Fruit fly (Drosophila melanogaster) whole organism, embryonic: ENCODE data around the gene Pfdn2.

Experiments used
- CG10267 ChIP-seq: fragments of 200-800 bp; sonication (Bioruptor generic); optimal IDR thresholded peaks from 2 replicates; lab custom pipeline; 2018; ENCODE audit warnings: missing biosample characterization, mild to moderate bottlenecking, missing genetic modification characterization, moderate library complexity
- CG14441 ChIP-seq: fragments of 200-800 bp; sonication (Bioruptor generic); IDR thresholded peaks from 2 replicates; pipeline ENCODE4 v1.3.6; 2022; ENCODE audit warnings: missing biosample characterization, missing genetic modification characterization
- CG14710 ChIP-seq: fragments of 200-800 bp; sonication (Bioruptor generic); optimal IDR thresholded peaks from 3 replicates; lab custom pipeline; 2019; ENCODE audit warnings: missing biosample characterization, mild to moderate bottlenecking, missing genetic modification characterization, moderate library complexity
- CG15514 ChIP-seq: fragments of 200-800 bp; sonication (Bioruptor generic); optimal IDR thresholded peaks from 3 replicates; lab custom pipeline; 2017; ENCODE audit warnings: missing biosample characterization, missing genetic modification characterization, mild to moderate bottlenecking, moderate library complexity, missing genetic modification reagents
- CG17186 ChIP-seq: fragments of 200-800 bp; sonication (Bioruptor generic); optimal IDR thresholded peaks from 3 replicates; lab custom pipeline; 2017; ENCODE audit warnings: missing biosample characterization, missing genetic modification reagents, missing genetic modification characterization
- CG32767 ChIP-seq: fragments of 200-800 bp; sonication (Bioruptor generic); IDR thresholded peaks from 2 replicates; pipeline ENCODE4 v1.3.6; 2022; ENCODE audit warnings: missing biosample characterization, missing genetic modification characterization
- CG34422 ChIP-seq: fragments of 200-800 bp; sonication (Bioruptor generic); IDR thresholded peaks from 3 replicates; pipeline ENCODE4 v1.3.6; 2022; ENCODE audit warnings: missing biosample characterization, missing genetic modification characterization
- CG3838 ChIP-seq: fragments of 200-800 bp; sonication (Bioruptor generic); optimal IDR thresholded peaks from 3 replicates; lab custom pipeline; 2016; ENCODE audit warnings: missing biosample characterization, missing genetic modification characterization
- CG4617 ChIP-seq: fragments of 200-800 bp; sonication (Bioruptor generic); optimal IDR thresholded peaks from 3 replicates; lab custom pipeline; 2016; ENCODE audit warnings: missing biosample characterization, missing genetic modification characterization, borderline replicate concordance
- CG5953 ChIP-seq: fragments of 200-800 bp; sonication (Bioruptor generic); IDR thresholded peaks from 2 replicates; pipeline ENCODE4 v1.3.6; 2022; ENCODE audit warnings: missing biosample characterization, missing genetic modification characterization
- CG6272 ChIP-seq: fragments of 200-800 bp; sonication (Bioruptor generic); IDR thresholded peaks from 2 replicates; pipeline ENCODE4 v1.3.6; 2022; ENCODE audit warnings: missing biosample characterization, missing genetic modification characterization
- CG6654 ChIP-seq: fragments of 200-800 bp; sonication (Bioruptor generic); optimal IDR thresholded peaks from 2 replicates; lab custom pipeline; 2017; ENCODE audit warnings: missing biosample characterization, mild to moderate bottlenecking, missing genetic modification characterization
- CG7786 ChIP-seq: fragments of 200-800 bp; sonication (Bioruptor generic); optimal IDR thresholded peaks from 2 replicates; lab custom pipeline; 2016; ENCODE audit warnings: missing biosample characterization, missing genetic modification characterization
- CG8290 ChIP-seq, 3 experiments: fragments of 200-800 bp; sonication (Bioruptor generic); optimal IDR thresholded peaks; 2 replicates each; lab custom pipeline; 2016 to 2019; ENCODE audit warnings: missing biosample characterization in 3 of 3, missing genetic modification characterization in 3 of 3, mild to moderate bottlenecking in 2 of 3, moderate library complexity in 1 of 3
- CG9797 ChIP-seq: fragments of 200-800 bp; sonication (Bioruptor generic); optimal IDR thresholded peaks from 3 replicates; lab custom pipeline; 2018; ENCODE audit warnings: missing biosample characterization, mild to moderate bottlenecking, missing genetic modification characterization
- CG9817 ChIP-seq: fragments of 200-800 bp; sonication (Bioruptor generic); optimal IDR thresholded peaks from 2 replicates; lab custom pipeline; 2018; ENCODE audit warnings: missing biosample characterization, mild to moderate bottlenecking, missing genetic modification characterization, moderate library complexity
- Dek ChIP-seq: fragments of 200-800 bp; sonication (Bioruptor generic); optimal IDR thresholded peaks from 3 replicates; lab custom pipeline; 2019; ENCODE audit warnings: missing biosample characterization, mild to moderate bottlenecking, missing genetic modification characterization, moderate library complexity
- Doc2 ChIP-seq: fragments of 200-800 bp; sonication (Bioruptor generic); IDR thresholded peaks from 2 replicates; pipeline ENCODE4 v1.3.6; 2022; ENCODE audit warnings: missing biosample characterization, missing genetic modification characterization
- Dp ChIP-seq: fragments of 200-800 bp; sonication (Bioruptor generic); optimal IDR thresholded peaks from 2 replicates; lab custom pipeline; 2018; ENCODE audit warnings: missing biosample characterization, mild to moderate bottlenecking, missing genetic modification characterization, moderate library complexity
- E2f2 ChIP-seq: fragments of 200-800 bp; sonication (Bioruptor generic); IDR thresholded peaks from 2 replicates; pipeline ENCODE4 v1.3.6; 2022; ENCODE audit warnings: missing biosample characterization, missing genetic modification characterization
- MBD-R2 ChIP-seq: fragments of 200-800 bp; sonication (Bioruptor generic); IDR thresholded peaks from 2 replicates; pipeline ENCODE4 v1.3.6; 2022; ENCODE audit warnings: missing biosample characterization, missing genetic modification characterization
- MESR4 ChIP-seq: fragments of 200-800 bp; sonication (Bioruptor generic); optimal IDR thresholded peaks from 2 replicates; lab custom pipeline; 2018; ENCODE audit warnings: missing biosample characterization, mild to moderate bottlenecking, missing genetic modification characterization, moderate library complexity
- Myb ChIP-seq: fragments of 200-800 bp; sonication (Bioruptor generic); optimal IDR thresholded peaks from 2 replicates; lab custom pipeline; 2016; ENCODE audit warnings: missing biosample characterization, missing genetic modification characterization
- Pdp1 ChIP-seq, 2 experiments: fragments of 200-800 bp; sonication (Bioruptor generic); optimal IDR thresholded peaks; 3 replicates each; lab custom pipeline; 2016; ENCODE audit warnings: missing biosample characterization in 2 of 2, missing genetic modification characterization in 2 of 2, mild to moderate bottlenecking in 1 of 2, moderate library complexity in 1 of 2
- Ptx1 ChIP-seq: fragments of 200-800 bp; sonication (Bioruptor generic); IDR thresholded peaks from 2 replicates; pipeline ENCODE4 v1.3.6; 2022; ENCODE audit warnings: missing biosample characterization, missing genetic modification characterization
- Sin3A ChIP-seq: fragments of >200 bp; optimal IDR thresholded peaks from 2 replicates; lab custom pipeline; 2018
- Sry-δ ChIP-seq: fragments of 200-800 bp; sonication (Bioruptor generic); optimal IDR thresholded peaks from 2 replicates; lab custom pipeline; 2016; ENCODE audit warnings: missing biosample characterization, missing genetic modification characterization
- YL-1 ChIP-seq: fragments of 200-800 bp; sonication (Bioruptor generic); optimal IDR thresholded peaks from 3 replicates; lab custom pipeline; 2017; ENCODE audit warnings: missing biosample characterization, mild to moderate bottlenecking, missing genetic modification characterization
- bigmax ChIP-seq: fragments of 200-800 bp; sonication (Bioruptor generic); optimal IDR thresholded peaks from 2 replicates; lab custom pipeline; 2018; ENCODE audit warnings: missing biosample characterization, mild to moderate bottlenecking, missing genetic modification characterization
- dm ChIP-seq: fragments of 200-800 bp; sonication (Bioruptor generic); optimal IDR thresholded peaks from 3 replicates; lab custom pipeline; 2016; ENCODE audit warnings: missing biosample characterization, missing genetic modification characterization
- gfzf ChIP-seq: fragments of 200-800 bp; sonication (Bioruptor generic); optimal IDR thresholded peaks from 2 replicates; lab custom pipeline; 2016; ENCODE audit warnings: missing biosample characterization, mild to moderate bottlenecking, missing genetic modification characterization, moderate library complexity
- nerfin-1 ChIP-seq: fragments of 200-800 bp; sonication (Bioruptor generic); optimal IDR thresholded peaks from 3 replicates; lab custom pipeline; 2019; ENCODE audit warnings: missing biosample characterization, mild to moderate bottlenecking, missing genetic modification characterization, moderate library complexity
- pb ChIP-seq: fragments of 200-800 bp; sonication (Bioruptor generic); optimal IDR thresholded peaks from 3 replicates; lab custom pipeline; 2016; ENCODE audit warnings: missing biosample characterization, missing genetic modification characterization
- phol ChIP-seq: fragments of 200-800 bp; sonication (Bioruptor generic); optimal IDR thresholded peaks from 3 replicates; lab custom pipeline; 2018; ENCODE audit warnings: missing biosample characterization, mild to moderate bottlenecking, missing genetic modification characterization, moderate library complexity
- pzg ChIP-seq: fragments of 200-800 bp; sonication (Bioruptor generic); optimal IDR thresholded peaks from 3 replicates; lab custom pipeline; 2018; ENCODE audit warnings: missing biosample characterization, mild to moderate bottlenecking, missing genetic modification characterization, moderate library complexity
- sima ChIP-seq: fragments of 200-800 bp; sonication (Bioruptor generic); optimal IDR thresholded peaks from 2 replicates; lab custom pipeline; 2016; ENCODE audit warnings: missing biosample characterization, missing genetic modification characterization
- sna ChIP-seq: fragments of 200-800 bp; sonication (Bioruptor generic); IDR thresholded peaks from 2 replicates; pipeline ENCODE4 v1.3.6; 2022; ENCODE audit warnings: missing biosample characterization, missing genetic modification characterization; ENCODE audit not compliant: partially characterized antibody
- stwl ChIP-seq: fragments of 200-800 bp; sonication (Bioruptor generic); optimal IDR thresholded peaks from 3 replicates; lab custom pipeline; 2018; ENCODE audit warnings: missing biosample characterization, mild to moderate bottlenecking, missing genetic modification characterization, moderate library complexity
- tin ChIP-seq: fragments of 200-800 bp; sonication (Bioruptor generic); optimal IDR thresholded peaks from 3 replicates; lab custom pipeline; 2016; ENCODE audit warnings: missing biosample characterization, missing genetic modification characterization
- trem ChIP-seq: fragments of 200-800 bp; optimal IDR thresholded peaks from 3 replicates; lab custom pipeline; 2019; ENCODE audit warnings: missing biosample characterization, mild to moderate bottlenecking, missing genetic modification characterization, moderate library complexity
- vvl ChIP-seq: fragments of 200-800 bp; sonication (Bioruptor generic); IDR thresholded peaks from 2 replicates; pipeline ENCODE4 v1.3.6; 2022; ENCODE audit warnings: missing biosample characterization, missing genetic modification characterization
- zen ChIP-seq: fragments of 200-800 bp; sonication (Bioruptor generic); optimal IDR thresholded peaks from 3 replicates; lab custom pipeline; 2018; ENCODE audit warnings: missing biosample characterization, mild to moderate bottlenecking, missing genetic modification characterization, moderate library complexity
- zfh2 ChIP-seq: fragments of 200-800 bp; sonication (Bioruptor generic); optimal IDR thresholded peaks from 2 replicates; lab custom pipeline; 2016; ENCODE audit warnings: missing biosample characterization, missing genetic modification characterization

The Pfdn2 gene

dm6 chr3L:11109454-11109853 lies 35.3 kb upstream of the Pfdn2 start, which contains the start of the genes CG34012 and emei:
Gene CG34012 (minus strand): TSS chr3L:11109505.
Gene emei (plus strand): TSS chr3L:11109690.
- TF ChIP-seq CG17186 (GFP tag; lab: Kevin White, UChicago) (peak; percentile 18), nerfin-1 (tag; lab: Kevin White, UChicago) (no peak), Sin3A (lab: Kevin White, UChicago) (peak; percentile 21), MESR4 (GFP tag; lab: Kevin White, UChicago) (peak; percentile 55), CG32767 (GFP tag; lab: Robert Waterston, UW) (no peak), sna (GFP tag; lab: Robert Waterston, UW) (0 out of 2 replicates have a peak, but pooled peaks have one; percentile 30), Dp (GFP tag; lab: Kevin White, UChicago) (peak; percentile 80), E2f2 (peak; percentile 88), pb (GFP tag; lab: Kevin White, UChicago) (no peak), phol (tag; lab: Kevin White, UChicago) (peak; percentile 54), CG4617 (peak; percentile 6), bigmax (GFP tag; lab: Kevin White, UChicago) (peak; percentile 82), gfzf (GFP tag; lab: Kevin White, UChicago) (peak; percentile 77), CG7786 (GFP tag; lab: Kevin White, UChicago) (no peak), CG14441 (GFP tag; lab: Robert Waterston, UW) (no peak), Myb (GFP tag; lab: Kevin White, UChicago) (peak; percentile 32), Sry-δ (GFP tag; lab: Kevin White, UChicago) (no peak), CG34422 (GFP tag; lab: Robert Waterston, UW) (0 out of 3 replicates have a peak, but pooled peaks have one; percentile 37), trem (tag; lab: Kevin White, UChicago) (peak; percentile 10), stwl (tag; lab: Kevin White, UChicago) (peak; percentile 26), CG15514 (GFP tag; lab: Kevin White, UChicago) (peak; percentile 79), Pdp1 (GFP tag; optimal IDR thresholded peaks at IDR 0.05; lab: Kevin White, UChicago) (peak in 1 of 2 experiments; percentile 6), pzg (peak; percentile 43), MBD-R2 (GFP tag; lab: Robert Waterston, UW) (peak; percentile 41; the same call in 1 of the 2 replicates), CG8290 (GFP tag; optimal IDR thresholded peaks at IDR 0.05; lab: Kevin White, UChicago) (no peak), CG8290 (tag; optimal IDR thresholded peaks at IDR 0.05; lab: Kevin White, UChicago) (no peak), zfh2 (no peak), CG9797 (peak; percentile 47), YL-1 (GFP tag; lab: Kevin White, UChicago) (peak; percentile 26), CG14710 (peak; percentile 60), CG10267 (peak; percentile 10)

DNA sequence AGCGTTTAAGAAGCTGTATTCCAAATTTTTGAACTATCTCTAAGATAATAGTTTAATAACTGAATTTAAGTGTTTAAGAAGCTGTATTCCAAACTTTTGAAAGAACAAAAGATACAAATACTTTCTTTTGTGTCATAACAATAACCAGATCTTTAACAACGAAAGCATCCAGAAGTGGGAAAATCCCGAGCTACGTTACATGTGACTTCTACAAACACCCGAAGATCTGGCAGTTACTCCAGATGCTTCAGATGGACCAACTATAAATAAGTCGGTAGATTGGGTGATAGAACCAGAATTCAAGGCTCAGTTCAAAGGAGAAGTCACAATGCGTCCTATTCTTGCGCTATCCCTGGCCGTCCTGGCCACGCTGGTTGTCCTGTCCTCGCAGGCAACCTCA lies 33.7 kb upstream of the Pfdn2 start, which contains the start of gene CG12522:
CG12522 (plus strand) TSS at position 301 of the 400 bp plus-strand sequence.
- TF ChIP-seq Dek (tag; lab: Kevin White, UChicago): no peak
- no peak for TF ChIP-seq tin (GFP tag; lab: Kevin White, UChicago)
- TF ChIP-seq CG6272 (GFP tag; lab: Robert Waterston, UW): no peak
- no peak for TF ChIP-seq CG5953
- TF ChIP-seq sima (GFP tag; lab: Kevin White, UChicago): no peak
- no peak for TF ChIP-seq CG3838 (GFP tag; lab: Kevin White, UChicago)
- no peak for TF ChIP-seq vvl (GFP tag; lab: Robert Waterston, UW)
- TF ChIP-seq Doc2 (GFP tag; lab: Robert Waterston, UW): no peak
- no peak for TF ChIP-seq CG6654
- no peak for TF ChIP-seq dm
- TF ChIP-seq CG9817 (tag; lab: Kevin White, UChicago): no peak
- no peak for TF ChIP-seq zen (tag; lab: Kevin White, UChicago)
- TF ChIP-seq Ptx1 (GFP tag; lab: Robert Waterston, UW): no peak
